Worm (Caenorhabditis elegans) whole organism, L2 larva: ENCODE data around the gene arcp-1.

Experiments
- ZK546.5 ChIP-seq: sonication (generic microtip); optimal IDR thresholded peaks from 2 replicates; lab custom pipeline; 2017; ENCODE audit warnings: missing biosample characterization, missing genetic modification characterization
- elt-1 ChIP-seq: fragments of 150-350 bp; optimal IDR thresholded peaks from 2 replicates; lab custom pipeline; 2014; ENCODE audit warnings: missing biosample characterization, missing genetic modification characterization
- lin-13 ChIP-seq: fragments of 150-350 bp; optimal IDR thresholded peaks from 2 replicates; lab custom pipeline; 2014; ENCODE audit warnings: missing biosample characterization, missing genetic modification reagents, missing genetic modification characterization
- snpc-4 ChIP-seq: fragments of 150-350 bp; optimal IDR thresholded peaks from 2 replicates; lab custom pipeline; 2014; ENCODE audit warnings: missing biosample characterization, missing genetic modification characterization
- ztf-4 ChIP-seq: fragments of 150-350 bp; optimal IDR thresholded peaks from 2 replicates; lab custom pipeline; 2014; ENCODE audit warnings: missing biosample characterization, missing genetic modification characterization

- TF ChIP-seq snpc-4 (tag; lab: Kevin White, UChicago) (no peak), ztf-4 (no peak), lin-13 (GFP tag; lab: Kevin White, UChicago) (no peak), elt-1 (no peak), ZK546.5 (no peak)
Measured at ce11 chrIII:3730475-3730874, 28.7 kb downstream of the arcp-1 start, which contains the start of gene F34D10.8.
